Worm (Caenorhabditis elegans) whole organism, L4 larva: ENCODE measurements around the gene dap-3.

ENCODE experiments used
- D1046.2 ChIP-seq: fragments of 200-800 bp; sonication (Bioruptor generic); IDR thresholded peaks from 2 replicates; pipeline ENCODE4 v1.3.6; 2022; ENCODE audit warnings: missing genetic modification characterization, missing compliant biosample characterization
- F10B5.3 ChIP-seq: sonication (generic microtip); optimal IDR thresholded peaks from 2 replicates; lab custom pipeline; 2016; ENCODE audit warnings: mild to moderate bottlenecking, missing genetic modification characterization, missing compliant biosample characterization
- F37D6.2 ChIP-seq: sonication (generic microtip); optimal IDR thresholded peaks from 2 replicates; lab custom pipeline; 2016; ENCODE audit warnings: mild to moderate bottlenecking, missing genetic modification characterization, missing compliant biosample characterization
- Y105C5A.15 ChIP-seq: fragments of 200-800 bp; sonication (Bioruptor generic); IDR thresholded peaks from 2 replicates; pipeline ENCODE4 v1.3.6; 2022; ENCODE audit warnings: missing genetic modification characterization, missing compliant biosample characterization
- Y48G9A.11 ChIP-seq: fragments of 200-800 bp; sonication (Bioruptor generic); IDR thresholded peaks from 2 replicates; pipeline ENCODE4 v1.3.6; 2022; ENCODE audit warnings: missing genetic modification reagents, missing genetic modification characterization, missing compliant biosample characterization
- Y5F2A.4 ChIP-seq: fragments of 200-800 bp; sonication (Bioruptor generic); optimal IDR thresholded peaks from 2 replicates; lab custom pipeline; 2018; ENCODE audit warnings: mild to moderate bottlenecking, missing genetic modification characterization, missing compliant biosample characterization
- Y75B8A.6 ChIP-seq: fragments of 200-800 bp; sonication (Bioruptor generic); IDR thresholded peaks from 2 replicates; pipeline ENCODE4 v1.3.6; 2022; ENCODE audit warnings: missing genetic modification reagents, missing genetic modification characterization, missing compliant biosample characterization
- aly-2 ChIP-seq: sonication (generic microtip); optimal IDR thresholded peaks from 2 replicates; lab custom pipeline; 2018; ENCODE audit warnings: missing biosample characterization, missing genetic modification characterization
- ama-1 ChIP-seq: fragments of 150-350 bp; optimal IDR thresholded peaks from 2 replicates; lab custom pipeline; 2014; ENCODE audit warnings: inconsistent platforms, mixed read lengths
- ceh-20 ChIP-seq: fragments of 200-800 bp; sonication (Bioruptor generic); IDR thresholded peaks from 2 replicates; pipeline ENCODE4 v1.3.6; 2022; ENCODE audit warnings: missing genetic modification reagents, missing genetic modification characterization, missing compliant biosample characterization
- ceh-44 ChIP-seq: fragments of 200-800 bp; sonication (Bioruptor generic); IDR thresholded peaks from 2 replicates; pipeline ENCODE4 v1.3.6; 2022; ENCODE audit warnings: missing genetic modification reagents, missing genetic modification characterization, missing compliant biosample characterization
- ces-1 ChIP-seq: fragments of 150-350 bp; sonication (generic microtip); optimal IDR thresholded peaks from 4 replicates; lab custom pipeline; 2014; ENCODE audit warnings: missing biosample characterization, missing genetic modification reagents, missing genetic modification characterization
- daf-12 ChIP-seq: fragments of 150-350 bp; optimal IDR thresholded peaks from 2 replicates; lab custom pipeline; 2014; ENCODE audit warnings: missing biosample characterization, missing genetic modification reagents, missing genetic modification characterization
- daf-8 ChIP-seq: fragments of 200-800 bp; sonication (Bioruptor generic); IDR thresholded peaks from 2 replicates; pipeline ENCODE4 v1.3.6; 2022; ENCODE audit warnings: missing genetic modification characterization, missing compliant biosample characterization
- dpl-1 ChIP-seq: fragments of 150-350 bp; optimal IDR thresholded peaks from 2 replicates; lab custom pipeline; 2014; ENCODE audit warnings: missing biosample characterization, missing genetic modification reagents, missing genetic modification characterization
- duxl-1 ChIP-seq: sonication (generic microtip); optimal IDR thresholded peaks from 2 replicates; lab custom pipeline; 2016; ENCODE audit warnings: mild to moderate bottlenecking, missing genetic modification characterization, moderate library complexity, missing compliant biosample characterization; ENCODE audit not compliant: poor library complexity
- dve-1 ChIP-seq: sonication (generic microtip); optimal IDR thresholded peaks from 2 replicates; lab custom pipeline; 2017; ENCODE audit warnings: antibody characterized with exemption, mild to moderate bottlenecking, missing genetic modification characterization, missing compliant biosample characterization; ENCODE audit not compliant: insufficient read depth
- egl-27 ChIP-seq: sonication (generic microtip); optimal IDR thresholded peaks from 3 replicates; lab custom pipeline; 2017; ENCODE audit warnings: missing biosample characterization, missing genetic modification reagents, missing genetic modification characterization
- fkh-10 ChIP-seq: fragments of 150-350 bp; optimal IDR thresholded peaks from 2 replicates; lab custom pipeline; 2014; ENCODE audit warnings: missing biosample characterization, missing genetic modification reagents, missing genetic modification characterization
- fos-1 ChIP-seq: fragments of 150-350 bp; optimal IDR thresholded peaks from 2 replicates; lab custom pipeline; 2014; ENCODE audit warnings: missing biosample characterization, missing genetic modification characterization
- hif-1 ChIP-seq, 2 experiments: sonication (generic microtip); optimal IDR thresholded peaks; 2 replicates each; lab custom pipeline; 2016 to 2017; ENCODE audit warnings: missing compliant biosample characterization in 2 of 2, missing genetic modification characterization in 2 of 2, missing genetic modification reagents in 2 of 2, missing genotype in 2 of 2, mild to moderate bottlenecking in 1 of 2
- lin-29 ChIP-seq: fragments of 200-800 bp; sonication (Bioruptor generic); IDR thresholded peaks from 2 replicates; pipeline ENCODE4 v1.3.6; 2022; ENCODE audit warnings: missing genetic modification reagents, missing genetic modification characterization, missing compliant biosample characterization
- lin-39 ChIP-seq: fragments of 150-350 bp; optimal IDR thresholded peaks from 2 replicates; lab custom pipeline; 2014; ENCODE audit warnings: missing biosample characterization, missing genetic modification reagents, missing genetic modification characterization
- madf-5 ChIP-seq, 2 experiments: fragments of 200-800 bp; sonication (Bioruptor generic); IDR thresholded peaks; 2 replicates each; pipeline ENCODE4 v1.3.6; 2022; ENCODE audit warnings: missing compliant biosample characterization in 2 of 2, missing genetic modification characterization in 2 of 2
- mep-1 ChIP-seq: fragments of 150-350 bp; sonication (generic microtip); optimal IDR thresholded peaks from 3 replicates; lab custom pipeline; 2014; ENCODE audit warnings: missing biosample characterization, missing genetic modification characterization
- mes-2 ChIP-seq: sonication (generic microtip); optimal IDR thresholded peaks from 2 replicates; lab custom pipeline; 2016; ENCODE audit warnings: missing genotype, mild to moderate bottlenecking, missing genetic modification characterization, missing compliant biosample characterization; ENCODE audit not compliant: poor library complexity, severe bottlenecking
- mxl-3 ChIP-seq: fragments of 200-800 bp; sonication (Bioruptor generic); optimal IDR thresholded peaks from 2 replicates; lab custom pipeline; 2018; ENCODE audit warnings: mild to moderate bottlenecking, missing genetic modification characterization, missing compliant biosample characterization
- nhr-10 ChIP-seq: fragments of 150-350 bp; optimal IDR thresholded peaks from 2 replicates; lab custom pipeline; 2014; ENCODE audit warnings: missing biosample characterization, missing genetic modification characterization
- nhr-11 ChIP-seq: fragments of 150-350 bp; optimal IDR thresholded peaks from 2 replicates; lab custom pipeline; 2014; ENCODE audit warnings: missing biosample characterization, missing genetic modification characterization
- nhr-237 ChIP-seq: sonication (generic microtip); optimal IDR thresholded peaks from 2 replicates; lab custom pipeline; 2017; ENCODE audit warnings: missing biosample characterization, missing genetic modification characterization
- nhr-48 ChIP-seq: sonication (generic microtip); optimal IDR thresholded peaks from 2 replicates; lab custom pipeline; 2016; ENCODE audit warnings: mild to moderate bottlenecking, missing genetic modification characterization, missing compliant biosample characterization
- nhr-76 ChIP-seq: fragments of 150-350 bp; optimal IDR thresholded peaks from 2 replicates; lab custom pipeline; 2014; ENCODE audit warnings: missing biosample characterization, missing genetic modification characterization
- nhr-77 ChIP-seq: fragments of 150-350 bp; optimal IDR thresholded peaks from 2 replicates; lab custom pipeline; 2014; ENCODE audit warnings: missing biosample characterization, missing genetic modification characterization
- pha-4 ChIP-seq, 2 experiments: fragments of 150-350 bp in 1 of 2; fragments of 200-800 bp in 1 of 2; sonication (Bioruptor generic) in 1 of 2; IDR thresholded peaks in 1 of 2; optimal IDR thresholded peaks in 1 of 2; 2 replicates each; pipeline versions ENCODE4 v1.3.6 to Lab custom; 2014 to 2022; ENCODE audit warnings: missing genetic modification characterization in 2 of 2, missing genetic modification reagents in 2 of 2, missing biosample characterization in 1 of 2, missing compliant biosample characterization in 1 of 2
- php-3 ChIP-seq: fragments of 200-800 bp; sonication (Bioruptor generic); IDR thresholded peaks from 2 replicates; pipeline ENCODE4 v1.3.6; 2022; ENCODE audit warnings: missing genetic modification reagents, missing genetic modification characterization, missing compliant biosample characterization
- pqm-1 ChIP-seq: sonication (generic microtip); optimal IDR thresholded peaks from 2 replicates; lab custom pipeline; 2017; ENCODE audit warnings: missing biosample characterization, missing genetic modification characterization
- rbr-2 ChIP-seq: sonication (generic microtip); optimal IDR thresholded peaks from 2 replicates; lab custom pipeline; 2016; ENCODE audit warnings: missing genotype, missing genetic modification characterization, missing compliant biosample characterization
- saeg-2 ChIP-seq: fragments of 200-800 bp; sonication (Bioruptor generic); IDR thresholded peaks from 2 replicates; pipeline ENCODE4 v1.3.6; 2022; ENCODE audit warnings: missing genetic modification reagents, missing genetic modification characterization, missing compliant biosample characterization
- sdz-12 ChIP-seq: fragments of 200-800 bp; sonication (Bioruptor generic); optimal IDR thresholded peaks from 2 replicates; lab custom pipeline; 2018; ENCODE audit warnings: mild to moderate bottlenecking, missing genetic modification characterization, missing compliant biosample characterization
- snpc-1.2 ChIP-seq: fragments of 200-800 bp; sonication (Bioruptor generic); IDR thresholded peaks from 2 replicates; pipeline ENCODE4 v1.3.6; 2022; ENCODE audit warnings: missing genetic modification reagents, missing genetic modification characterization, missing compliant biosample characterization
- spr-1 ChIP-seq: sonication (generic microtip); optimal IDR thresholded peaks from 2 replicates; lab custom pipeline; 2016; ENCODE audit warnings: mild to moderate bottlenecking, missing genetic modification characterization, missing compliant biosample characterization
- spr-3 ChIP-seq: fragments of 200-800 bp; sonication (Bioruptor generic); optimal IDR thresholded peaks from 2 replicates; lab custom pipeline; 2018; ENCODE audit warnings: mild to moderate bottlenecking, missing genetic modification characterization, missing compliant biosample characterization
- unc-130 ChIP-seq: sonication (generic microtip); optimal IDR thresholded peaks from 2 replicates; lab custom pipeline; 2016; ENCODE audit warnings: missing genetic modification reagents, missing genetic modification characterization, missing compliant biosample characterization
- vab-7 ChIP-seq: fragments of 200-800 bp; sonication (Bioruptor generic); IDR thresholded peaks from 2 replicates; pipeline ENCODE4 v1.3.6; 2022; ENCODE audit warnings: missing genetic modification reagents, missing genetic modification characterization, missing compliant biosample characterization
- zag-1 ChIP-seq: fragments of 150-350 bp; optimal IDR thresholded peaks from 2 replicates; lab custom pipeline; 2014; ENCODE audit warnings: missing biosample characterization, missing genetic modification characterization
- zfp-2 ChIP-seq: sonication (generic microtip); optimal IDR thresholded peaks from 2 replicates; lab custom pipeline; 2016; ENCODE audit warnings: mild to moderate bottlenecking, missing genetic modification characterization, missing compliant biosample characterization
- zip-11 ChIP-seq: fragments of 200-800 bp; sonication (Bioruptor generic); IDR thresholded peaks from 2 replicates; pipeline ENCODE4 v1.3.6; 2022; ENCODE audit warnings: missing genetic modification characterization, missing compliant biosample characterization
- ztf-11 ChIP-seq: fragments of 150-350 bp; optimal IDR thresholded peaks from 2 replicates; lab custom pipeline; 2014; ENCODE audit warnings: missing biosample characterization, missing genetic modification characterization
- ztf-7 ChIP-seq: fragments of 150-350 bp; optimal IDR thresholded peaks from 2 replicates; lab custom pipeline; 2014; ENCODE audit warnings: missing biosample characterization, missing genetic modification characterization

dap-3 gene

ce11 chrII:10548778-10549671 is 31.9 kb upstream of the dap-3 start (continued):
- TF ChIP-seq ceh-20 (GFP tag; lab: Robert Waterston, UW), result peak; percentile 61; the same call in 1 of the 2 replicates
- TF ChIP-seq lin-39 (tag; lab: Kevin White, UChicago), result peak; percentile 76
- no peak for TF ChIP-seq lin-29
- no peak for TF ChIP-seq Y75B8A.6 (GFP tag; lab: Robert Waterston, UW)
- no peak for TF ChIP-seq Y5F2A.4
- peak; percentile 85 for TF ChIP-seq mxl-3 (GFP tag; lab: Kevin White, UChicago)
- no peak for TF ChIP-seq zag-1
- peak; percentile 74 for TF ChIP-seq nhr-48
- TF ChIP-seq hif-1 (tag; optimal IDR thresholded peaks at IDR 0.05; lab: Kevin White, UChicago), result peak; percentile 36 to 92
- no peak for TF ChIP-seq fos-1 (tag; lab: Kevin White, UChicago)
- TF ChIP-seq daf-12 (tag; lab: Kevin White, UChicago), result no peak
- TF ChIP-seq rbr-2 (tag; lab: Kevin White, UChicago), result peak; percentile 91
- TF ChIP-seq dve-1 (tag; lab: Kevin White, UChicago), result peak; percentile 71
- TF ChIP-seq duxl-1 (tag; lab: Kevin White, UChicago), result peak; percentile 4
- TF ChIP-seq nhr-10 (tag; lab: Kevin White, UChicago), result peak; percentile 56
- TF ChIP-seq madf-5 (GFP tag; IDR thresholded peaks at IDR 0.05; lab: Robert Waterston, UW), result peak in 1 of 2 experiments; percentile 75; a peak in 1 of 4 replicates
- no peak for TF ChIP-seq nhr-237 (tag; lab: Kevin White, UChicago)
- no peak for TF ChIP-seq Y48G9A.11 (GFP tag; lab: Robert Waterston, UW)
- TF ChIP-seq spr-1, result peak; percentile 63
- peak; percentile 43; the same call in 1 of the 2 replicates for TF ChIP-seq php-3 (GFP tag; lab: Robert Waterston, UW)
- peak; percentile 88 for TF ChIP-seq fkh-10 (GFP tag; lab: Kevin White, UChicago)
- TF ChIP-seq ama-1 (lab: Kevin White, UChicago), result peak; percentile 97
- peak; percentile 78 for TF ChIP-seq mes-2 (tag; lab: Kevin White, UChicago)
- peak; percentile 34 for TF ChIP-seq ztf-7 (tag; lab: Kevin White, UChicago)
- TF ChIP-seq mep-1 (tag; lab: Kevin White, UChicago), result peak; percentile 89
- peak; percentile 48 for TF ChIP-seq dpl-1
- TF ChIP-seq saeg-2 (GFP tag; lab: Robert Waterston, UW), result 0 out of 2 replicates have a peak, but pooled peaks have one; percentile 28
- no peak for TF ChIP-seq ztf-11 (tag; lab: Kevin White, UChicago)
- peak; percentile 99 for TF ChIP-seq nhr-11 (tag; lab: Kevin White, UChicago)
- TF ChIP-seq pqm-1 (tag; lab: Kevin White, UChicago), result no peak
- TF ChIP-seq ces-1, result no peak
- TF ChIP-seq F10B5.3 (tag; lab: Kevin White, UChicago), result no peak
- peak; percentile 77 for TF ChIP-seq pha-4 (GFP tag; IDR thresholded peaks at IDR 0.05; lab: Robert Waterston, UW)
- peak; percentile 79 for TF ChIP-seq pha-4 (tag; optimal IDR thresholded peaks at IDR 0.05; lab: Kevin White, UChicago)
- TF ChIP-seq zip-11 (GFP tag; lab: Robert Waterston, UW), result no peak
- TF ChIP-seq snpc-1.2 (GFP tag; lab: Robert Waterston, UW), result peak; percentile 54; the same call in 1 of the 2 replicates
- TF ChIP-seq daf-8, result no peak
- TF ChIP-seq F37D6.2 (tag; lab: Kevin White, UChicago), result peak; percentile 61
- TF ChIP-seq nhr-76 (tag; lab: Kevin White, UChicago), result no peak
- 0 out of 2 replicates have a peak, but pooled peaks have one; percentile 29 for TF ChIP-seq ceh-44 (GFP tag; lab: Robert Waterston, UW)
- no peak for TF ChIP-seq aly-2
- peak; percentile 16 for TF ChIP-seq unc-130
- no peak for TF ChIP-seq sdz-12 (GFP tag; lab: Kevin White, UChicago)
- no peak for TF ChIP-seq Y105C5A.15 (GFP tag; lab: Robert Waterston, UW)
- no peak for TF ChIP-seq spr-3
- no peak for TF ChIP-seq D1046.2
- no peak for TF ChIP-seq egl-27 (tag; lab: Kevin White, UChicago)
- TF ChIP-seq vab-7, result 0 out of 2 replicates have a peak, but pooled peaks have one; percentile 20
- peak; percentile 1 for TF ChIP-seq zfp-2
- peak; percentile 49 for TF ChIP-seq nhr-77
